Fruit fly (Drosophila melanogaster) whole organism, embryonic: Measurements from ENCODE around the gene ABCB7.
A peak's percentile ranks its signal among the peaks of the same experiment; 100 is the strongest.

Experiments used
- Atf-2 ChIP-seq: fragments of 200-800 bp; sonication (Bioruptor generic); optimal IDR thresholded peaks from 2 replicates; lab custom pipeline; 2016; ENCODE audit warnings: missing biosample characterization, missing genetic modification characterization
- Blimp-1 ChIP-seq: fragments of 200-800 bp; sonication (Bioruptor generic); optimal IDR thresholded peaks from 3 replicates; lab custom pipeline; 2018; ENCODE audit warnings: missing biosample characterization, missing genetic modification characterization, mild to moderate bottlenecking, moderate library complexity, missing genetic modification reagents
- CG10366 ChIP-seq: fragments of 200-800 bp; sonication (Bioruptor generic); IDR thresholded peaks from 2 replicates; pipeline ENCODE4 v1.3.6; 2022; ENCODE audit warnings: missing biosample characterization, missing genetic modification characterization
- CG10431 ChIP-seq: fragments of 200-800 bp; sonication (Bioruptor generic); optimal IDR thresholded peaks from 3 replicates; lab custom pipeline; 2018; ENCODE audit warnings: missing biosample characterization, mild to moderate bottlenecking, missing genetic modification characterization
- CG10654 ChIP-seq: fragments of 200-800 bp; sonication (Bioruptor generic); optimal IDR thresholded peaks from 2 replicates; lab custom pipeline; 2016; ENCODE audit warnings: missing biosample characterization, missing genetic modification characterization
- CG11504 ChIP-seq: fragments of 200-800 bp; sonication (Bioruptor generic); optimal IDR thresholded peaks from 3 replicates; lab custom pipeline; 2019; ENCODE audit warnings: missing biosample characterization, mild to moderate bottlenecking, missing genetic modification characterization, moderate library complexity
- CG15269 ChIP-seq: fragments of 200-800 bp; sonication (Bioruptor generic); optimal IDR thresholded peaks from 2 replicates; lab custom pipeline; 2018; ENCODE audit warnings: missing biosample characterization, mild to moderate bottlenecking, missing genetic modification characterization, moderate library complexity
- CG15696 ChIP-seq: fragments of 200-800 bp; sonication (Bioruptor generic); optimal IDR thresholded peaks from 2 replicates; lab custom pipeline; 2019; ENCODE audit warnings: missing biosample characterization, mild to moderate bottlenecking, missing genetic modification characterization, moderate library complexity
- CG1647 ChIP-seq: fragments of 200-800 bp; sonication (Bioruptor generic); optimal IDR thresholded peaks from 3 replicates; lab custom pipeline; 2016; ENCODE audit warnings: missing biosample characterization, missing genetic modification characterization
- CG16813 ChIP-seq: fragments of 200-800 bp; sonication (Bioruptor generic); IDR thresholded peaks from 3 replicates; pipeline ENCODE4 v1.3.6; 2022; ENCODE audit warnings: missing biosample characterization, missing genetic modification characterization; ENCODE audit not compliant: partially characterized antibody
- CG17328 ChIP-seq: fragments of 200-800 bp; sonication (Bioruptor generic); IDR thresholded peaks from 2 replicates; pipeline ENCODE4 v1.3.6; 2022; ENCODE audit warnings: missing biosample characterization, missing genetic modification characterization
- CG32772 ChIP-seq: fragments of 200-800 bp; sonication (Bioruptor generic); IDR thresholded peaks from 2 replicates; pipeline ENCODE4 v1.3.6; 2022; ENCODE audit warnings: missing biosample characterization, missing genetic modification characterization
- CG3847 ChIP-seq: fragments of 200-800 bp; sonication (Bioruptor generic); IDR thresholded peaks from 2 replicates; pipeline ENCODE4 v1.3.6; 2022; ENCODE audit warnings: missing biosample characterization, missing genetic modification characterization
- CG3995 ChIP-seq: fragments of 200-800 bp; sonication (Bioruptor generic); optimal IDR thresholded peaks from 3 replicates; lab custom pipeline; 2016; ENCODE audit warnings: missing biosample characterization, missing genetic modification characterization
- CG4282 ChIP-seq: fragments of 200-800 bp; sonication (Bioruptor generic); optimal IDR thresholded peaks from 2 replicates; lab custom pipeline; 2016; ENCODE audit warnings: missing biosample characterization, missing genetic modification characterization
- CG4360 ChIP-seq: fragments of 200-800 bp; sonication (Bioruptor generic); IDR thresholded peaks from 2 replicates; pipeline ENCODE4 v1.3.6; 2022; ENCODE audit warnings: missing biosample characterization, missing genetic modification characterization
- CG4707 ChIP-seq: fragments of 200-800 bp; sonication (Bioruptor generic); optimal IDR thresholded peaks from 2 replicates; lab custom pipeline; 2018; ENCODE audit warnings: missing biosample characterization, mild to moderate bottlenecking, missing genetic modification characterization, moderate library complexity
- CG5953 ChIP-seq: fragments of 200-800 bp; sonication (Bioruptor generic); IDR thresholded peaks from 2 replicates; pipeline ENCODE4 v1.3.6; 2022; ENCODE audit warnings: missing biosample characterization, missing genetic modification characterization
- CG7372 ChIP-seq: fragments of 200-800 bp; sonication (Bioruptor generic); IDR thresholded peaks from 2 replicates; pipeline ENCODE4 v1.3.6; 2022; ENCODE audit warnings: missing biosample characterization, missing genetic modification characterization
- CG8089 ChIP-seq: fragments of 200-800 bp; sonication (Bioruptor generic); optimal IDR thresholded peaks from 3 replicates; lab custom pipeline; 2016; ENCODE audit warnings: missing biosample characterization, missing genetic modification characterization
- CG8944 ChIP-seq: fragments of 200-800 bp; sonication (Bioruptor generic); optimal IDR thresholded peaks from 3 replicates; lab custom pipeline; 2016; ENCODE audit warnings: missing biosample characterization, missing genetic modification characterization
- CG9876 ChIP-seq: fragments of 200-800 bp; sonication (Bioruptor generic); optimal IDR thresholded peaks from 2 replicates; lab custom pipeline; 2016; ENCODE audit warnings: missing biosample characterization, missing genetic modification characterization
- Dip2 ChIP-seq: fragments of 200-800 bp; sonication (Bioruptor generic); IDR thresholded peaks from 2 replicates; pipeline ENCODE4 v1.3.6; 2022; ENCODE audit warnings: missing biosample characterization, missing genetic modification characterization
- Doc3 ChIP-seq: fragments of 200-800 bp; sonication (Bioruptor generic); IDR thresholded peaks from 3 replicates; pipeline ENCODE4 v1.3.6; 2022; ENCODE audit warnings: missing biosample characterization, missing genetic modification characterization; ENCODE audit not compliant: partially characterized antibody
- Drgx ChIP-seq: fragments of 200-800 bp; sonication (Bioruptor generic); IDR thresholded peaks from 2 replicates; pipeline ENCODE4 v1.3.6; 2022; ENCODE audit warnings: missing biosample characterization, missing genetic modification characterization
- Elba2 ChIP-seq: fragments of 200-800 bp; sonication (Bioruptor generic); optimal IDR thresholded peaks from 3 replicates; lab custom pipeline; 2016; ENCODE audit warnings: missing biosample characterization, missing genetic modification characterization
- MTF-1 ChIP-seq: fragments of 200-800 bp; sonication (Bioruptor generic); optimal IDR thresholded peaks from 2 replicates; lab custom pipeline; 2018; ENCODE audit warnings: missing biosample characterization, mild to moderate bottlenecking, missing genetic modification characterization, borderline replicate concordance
- Med ChIP-seq: fragments of 200-800 bp; sonication (Bioruptor generic); peaks from one replicate; lab custom pipeline; 2016; ENCODE audit warnings: missing biosample characterization, missing genetic modification characterization, mild to moderate bottlenecking, inconsistent platforms, moderate library complexity
- NC2α ChIP-seq: fragments of 200-800 bp; sonication (Bioruptor generic); optimal IDR thresholded peaks from 2 replicates; lab custom pipeline; 2016; ENCODE audit warnings: missing biosample characterization, missing genetic modification characterization
- NfI ChIP-seq: fragments of 200-800 bp; sonication (Bioruptor generic); optimal IDR thresholded peaks from 3 replicates; lab custom pipeline; 2018; ENCODE audit warnings: missing biosample characterization, mild to moderate bottlenecking, missing genetic modification characterization, moderate library complexity
- Optix ChIP-seq: fragments of 200-800 bp; sonication (Bioruptor generic); IDR thresholded peaks from 3 replicates; pipeline ENCODE4 v1.3.6; 2022; ENCODE audit warnings: missing biosample characterization, missing genetic modification characterization
- Trl ChIP-seq, 3 experiments: fragments of >200 bp in 2 of 3; fragments of 200-800 bp in 1 of 3; sonication (Bioruptor generic) in 1 of 3; optimal IDR thresholded peaks; 2 replicates in 1 of 3; 3 replicates in 2 of 3; lab custom pipeline; 2016 to 2017; ENCODE audit warnings: missing biosample characterization in 1 of 3, missing genetic modification characterization in 1 of 3
- amos ChIP-seq: fragments of 200-800 bp; sonication (Bioruptor generic); IDR thresholded peaks from 2 replicates; pipeline ENCODE4 v1.3.6; 2022; ENCODE audit warnings: missing biosample characterization, missing genetic modification characterization; ENCODE audit not compliant: partially characterized antibody
- ara ChIP-seq: fragments of 200-800 bp; sonication (Bioruptor generic); IDR thresholded peaks from 2 replicates; pipeline ENCODE4 v1.3.6; 2022; ENCODE audit warnings: missing biosample characterization, missing genetic modification characterization
- chm ChIP-seq: fragments of 200-800 bp; sonication (Bioruptor generic); IDR thresholded peaks from 2 replicates; pipeline ENCODE4 v1.3.6; 2022; ENCODE audit warnings: missing biosample characterization, missing genetic modification characterization
- dan ChIP-seq: fragments of 200-800 bp; sonication (Bioruptor generic); IDR thresholded peaks from 2 replicates; pipeline ENCODE4 v1.3.6; 2022; ENCODE audit warnings: missing biosample characterization, missing genetic modification characterization
- disco-r ChIP-seq: fragments of 200-800 bp; sonication (Bioruptor generic); optimal IDR thresholded peaks from 2 replicates; lab custom pipeline; 2016; ENCODE audit warnings: missing biosample characterization, missing genetic modification characterization
- dmrt11E ChIP-seq: fragments of 200-800 bp; sonication (Bioruptor generic); optimal IDR thresholded peaks from 3 replicates; lab custom pipeline; 2018; ENCODE audit warnings: missing biosample characterization, mild to moderate bottlenecking, missing genetic modification characterization, moderate library complexity
- dmrt99B ChIP-seq: fragments of 200-800 bp; sonication (Bioruptor generic); optimal IDR thresholded peaks from 2 replicates; lab custom pipeline; 2018; ENCODE audit warnings: missing biosample characterization, mild to moderate bottlenecking, missing genetic modification characterization, moderate library complexity
- fd3F ChIP-seq: fragments of 200-800 bp; sonication (Bioruptor generic); optimal IDR thresholded peaks from 2 replicates; lab custom pipeline; 2018; ENCODE audit warnings: missing biosample characterization, mild to moderate bottlenecking, missing genetic modification characterization, moderate library complexity
- fu2 ChIP-seq: fragments of 200-800 bp; sonication (Bioruptor generic); optimal IDR thresholded peaks from 2 replicates; lab custom pipeline; 2016; ENCODE audit warnings: missing biosample characterization, missing genetic modification characterization
- jing ChIP-seq: fragments of 200-800 bp; sonication (Bioruptor generic); optimal IDR thresholded peaks from 2 replicates; lab custom pipeline; 2018; ENCODE audit warnings: missing biosample characterization, mild to moderate bottlenecking, missing genetic modification characterization
- jumu ChIP-seq: fragments of 200-800 bp; sonication (Bioruptor generic); optimal IDR thresholded peaks from 3 replicates; lab custom pipeline; 2016; ENCODE audit warnings: missing biosample characterization, missing genetic modification characterization
- ken ChIP-seq: fragments of 200-800 bp; sonication (Bioruptor generic); IDR thresholded peaks from 3 replicates; pipeline ENCODE4 v1.3.6; 2022; ENCODE audit warnings: missing biosample characterization, missing genetic modification characterization
- lilli ChIP-seq: fragments of 200-800 bp; sonication (Bioruptor generic); optimal IDR thresholded peaks from 3 replicates; lab custom pipeline; 2016; ENCODE audit warnings: missing biosample characterization, missing genetic modification characterization
- pfk ChIP-seq: fragments of 200-800 bp; sonication (Bioruptor generic); optimal IDR thresholded peaks from 2 replicates; lab custom pipeline; 2018; ENCODE audit warnings: missing biosample characterization, mild to moderate bottlenecking, missing genetic modification characterization, moderate library complexity
- prd ChIP-seq, 3 experiments: fragments of >200 bp in 2 of 3; fragments of 200-800 bp in 1 of 3; sonication (Bioruptor generic) in 1 of 3; optimal IDR thresholded peaks in 2 of 3; IDR thresholded peaks in 1 of 3; 2 replicates in 2 of 3; 3 replicates in 1 of 3; pipeline versions ENCODE4 v1.3.6 to Lab custom; 2017 to 2022; ENCODE audit warnings: missing biosample characterization in 1 of 3, missing genetic modification characterization in 1 of 3
- salm ChIP-seq: fragments of 200-800 bp; sonication (Bioruptor generic); optimal IDR thresholded peaks from 2 replicates; lab custom pipeline; 2018; ENCODE audit warnings: missing biosample characterization, mild to moderate bottlenecking, missing genetic modification characterization
- sr ChIP-seq: fragments of 200-800 bp; sonication (Bioruptor generic); IDR thresholded peaks from 3 replicates; pipeline ENCODE4 v1.3.6; 2022; ENCODE audit warnings: missing biosample characterization, missing genetic modification characterization

ABCB7 gene

DNA sequence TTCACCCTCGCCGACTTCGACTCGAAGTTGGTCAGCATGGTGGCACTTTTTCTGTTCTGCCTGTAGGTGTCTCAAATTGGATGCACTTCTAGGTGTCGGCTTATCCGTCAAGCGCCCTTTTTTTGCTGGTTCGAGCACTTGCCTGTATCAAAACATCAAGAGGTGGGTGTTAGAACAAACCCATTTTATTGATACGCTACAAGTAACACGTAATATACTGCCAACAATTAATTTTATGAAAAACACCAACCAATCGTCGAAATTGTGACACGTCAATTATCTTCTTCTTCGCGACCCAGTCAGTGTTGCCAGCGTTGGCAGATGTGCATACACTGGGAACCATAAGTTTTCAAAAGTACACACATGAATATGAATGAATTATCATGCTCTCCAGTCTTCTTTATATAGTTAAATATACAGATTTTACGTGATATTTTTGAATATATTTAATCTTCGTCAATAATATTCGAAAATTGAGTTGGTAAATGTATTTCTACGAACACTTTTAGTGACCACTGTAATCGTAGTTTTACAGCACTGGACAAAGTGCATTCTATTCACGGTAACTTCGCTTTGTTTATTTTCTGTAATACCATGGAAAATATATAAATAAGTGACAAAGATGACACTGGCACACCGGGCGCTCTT, 26.8 kb downstream of the ABCB7 start, which contains the start of the genes alphaCOP and CG13919 (continued):
- TF ChIP-seq disco-r (peak; percentile 83), lilli (peak; percentile 98), Doc3 (GFP tag; lab: Robert Waterston, UW) (no peak), CG8944 (peak; percentile 85), Trl (optimal IDR thresholded peaks at IDR 0.05; lab: Kevin White, UChicago) (no peak), Trl (GFP tag; optimal IDR thresholded peaks at IDR 0.05; lab: Kevin White, UChicago) (peak; percentile 92), CG5953 (GFP tag; lab: Robert Waterston, UW) (peak; percentile 97), jumu (peak; percentile 85), CG11504 (peak; percentile 92), CG9876 (GFP tag; lab: Kevin White, UChicago) (peak; percentile 59), CG16813 (GFP tag; lab: Robert Waterston, UW) (0 out of 3 replicates have a peak, but pooled peaks have one; percentile 9), CG4360 (GFP tag; lab: Robert Waterston, UW) (peak; percentile 76), jing (GFP tag; lab: Kevin White, UChicago) (peak; percentile 90), Atf-2 (GFP tag; lab: Kevin White, UChicago) (peak; percentile 89), CG8089 (GFP tag; lab: Kevin White, UChicago) (peak; percentile 80), salm (tag; lab: Kevin White, UChicago) (peak; percentile 92), dan (GFP tag; lab: Robert Waterston, UW) (peak; percentile 57; the same call in 1 of the 2 replicates), dmrt99B (tag; lab: Kevin White, UChicago) (peak; percentile 96), CG15696 (peak; percentile 85), ken (GFP tag; lab: Robert Waterston, UW) (peak; percentile 98), CG10366 (GFP tag; lab: Robert Waterston, UW) (peak; percentile 98), CG4707 (GFP tag; lab: Kevin White, UChicago) (peak; percentile 92), fd3F (peak; percentile 97), MTF-1 (GFP tag; lab: Kevin White, UChicago) (peak; percentile 83), fu2 (peak; percentile 84), chm (GFP tag; lab: Robert Waterston, UW) (peak; percentile 98), NC2α (GFP tag; lab: Kevin White, UChicago) (peak; percentile 75), CG15269 (tag; lab: Kevin White, UChicago) (peak; percentile 97), sr (GFP tag; lab: Robert Waterston, UW) (peak; percentile 56; the same call in 2 of the 3 replicates), CG10431 (GFP tag; lab: Kevin White, UChicago) (peak; percentile 83), CG4282 (GFP tag; lab: Kevin White, UChicago) (peak; percentile 56), Elba2 (GFP tag; lab: Kevin White, UChicago) (peak; percentile 87), prd (optimal IDR thresholded peaks at IDR 0.05; lab: Kevin White, UChicago) (no peak), prd (GFP tag; IDR thresholded peaks at IDR 0.05; lab: Robert Waterston, UW) (peak; percentile 98), Med (peak; percentile 99), CG17328 (GFP tag; lab: Robert Waterston, UW) (peak; percentile 98), Drgx (peak; percentile 96), CG1647 (peak; percentile 96), Blimp-1 (GFP tag; lab: Kevin White, UChicago) (peak; percentile 88), ara (peak; percentile 96), amos (GFP tag; lab: Robert Waterston, UW) (no peak), CG10654 (GFP tag; lab: Kevin White, UChicago) (peak; percentile 89), Dip2 (GFP tag; lab: Robert Waterston, UW) (peak; percentile 53), NfI (peak; percentile 96), Optix (GFP tag; lab: Robert Waterston, UW) (peak; percentile 95), CG32772 (GFP tag; lab: Robert Waterston, UW) (peak; percentile 96), pfk (GFP tag; lab: Kevin White, UChicago) (peak; percentile 32), CG7372 (GFP tag; lab: Robert Waterston, UW) (peak; percentile 97), CG3995 (GFP tag; lab: Kevin White, UChicago) (peak; percentile 83), CG3847 (GFP tag; lab: Robert Waterston, UW) (peak; percentile 98), dmrt11E (tag; lab: Kevin White, UChicago) (peak; percentile 97)
